Worm (Caenorhabditis elegans) whole organism, L4/young adult: Measurements from ENCODE around the gene C10E2.2.

Experiments used
- W03F9.2 ChIP-seq: fragments of 150-350 bp; optimal IDR thresholded peaks from 2 replicates; lab custom pipeline; 2014; ENCODE audit warnings: missing biosample characterization, missing genetic modification characterization
- dao-5 ChIP-seq: sonication (generic microtip); optimal IDR thresholded peaks from 2 replicates; lab custom pipeline; 2016; ENCODE audit warnings: missing genotype, missing genetic modification characterization, moderate library complexity, missing compliant biosample characterization
- him-1 ChIP-seq: sonication (generic microtip); optimal IDR thresholded peaks from 2 replicates; lab custom pipeline; 2016; ENCODE audit warnings: missing genotype, missing genetic modification reagents, missing genetic modification characterization, missing compliant biosample characterization

DNA sequence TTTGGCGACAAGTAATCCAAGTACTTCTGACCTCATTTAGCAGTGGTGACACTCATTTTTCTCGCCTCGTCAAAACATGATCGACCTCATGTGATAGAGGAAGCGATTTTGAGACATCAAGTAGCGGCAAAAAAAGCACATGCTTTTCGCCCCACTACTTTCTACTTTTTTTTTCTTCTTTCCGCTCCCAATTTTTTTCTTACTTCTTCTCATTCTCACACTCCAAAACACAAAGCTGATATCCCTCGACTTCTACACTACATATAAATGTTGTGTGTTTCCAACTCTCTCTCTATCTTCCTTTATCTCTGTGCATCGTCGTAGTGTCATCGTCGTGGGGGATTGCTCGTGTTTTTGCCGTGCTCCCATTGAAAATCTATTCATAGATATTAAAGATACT is 12.8 kb upstream of the C10E2.2 start:
- no peak for TF ChIP-seq him-1
- TF ChIP-seq dao-5 (tag; lab: Kevin White, UChicago), result no peak
- TF ChIP-seq W03F9.2 (tag; lab: Kevin White, UChicago), result no peak
